Fruit fly (Drosophila melanogaster) whole organism, wandering third instar larva: Measurements from ENCODE around the gene CG7800.

Experiments
- Abd-B ChIP-seq: fragments of >200 bp; optimal IDR thresholded peaks from 2 replicates; lab custom pipeline; 2017; ENCODE audit warnings: missing biosample characterization, missing genetic modification characterization
- CG32264 ChIP-seq: fragments of 200-800 bp; sonication (Bioruptor generic); optimal IDR thresholded peaks from 2 replicates; lab custom pipeline; 2016; ENCODE audit warnings: missing biosample characterization, missing genetic modification characterization
- CG9705 ChIP-seq: fragments of 200-800 bp; sonication (Bioruptor generic); optimal IDR thresholded peaks from 2 replicates; lab custom pipeline; 2018; ENCODE audit warnings: missing biosample characterization, mild to moderate bottlenecking, missing genetic modification characterization
- CrebA ChIP-seq: fragments of 200-800 bp; sonication (Bioruptor generic); optimal IDR thresholded peaks from 2 replicates; lab custom pipeline; 2016; ENCODE audit warnings: missing biosample characterization, mild to moderate bottlenecking, missing genetic modification characterization, borderline replicate concordance
- Dfd ChIP-seq: fragments of >200 bp; optimal IDR thresholded peaks from 2 replicates; lab custom pipeline; 2017; ENCODE audit warnings: missing biosample characterization, missing genetic modification characterization
- Dif ChIP-seq: fragments of 200-275, 200-300 bp; sonication (Bioruptor generic); optimal IDR thresholded peaks from 2 replicates; lab custom pipeline; 2018; ENCODE audit warnings: missing biosample characterization, missing genetic modification characterization; ENCODE audit not compliant: partially characterized antibody
- GATAd ChIP-seq: sonication (Bioruptor generic); optimal IDR thresholded peaks from 2 replicates; lab custom pipeline; 2016; ENCODE audit warnings: missing biosample characterization, missing genetic modification characterization
- Hnf4 ChIP-seq: fragments of 200-800 bp; sonication (Bioruptor generic); optimal IDR thresholded peaks from 2 replicates; lab custom pipeline; 2016; ENCODE audit warnings: missing biosample characterization, mild to moderate bottlenecking, missing genetic modification characterization
- Hr78 ChIP-seq: fragments of >200 bp; optimal IDR thresholded peaks from 2 replicates; lab custom pipeline; 2017; ENCODE audit warnings: missing biosample characterization, missing genetic modification characterization
- Hr83 ChIP-seq: fragments of 200-300 bp; sonication (Bioruptor generic); optimal IDR thresholded peaks from 2 replicates; lab custom pipeline; 2016; ENCODE audit warnings: missing biosample characterization, mild to moderate bottlenecking, missing genetic modification characterization, moderate library complexity; ENCODE audit not compliant: poor library complexity, severe bottlenecking
- Mio ChIP-seq: sonication (Bioruptor generic); optimal IDR thresholded peaks from 2 replicates; lab custom pipeline; 2016; ENCODE audit warnings: missing biosample characterization, missing genetic modification characterization
- Myc ChIP-seq: fragments of >200 bp; optimal IDR thresholded peaks from 2 replicates; lab custom pipeline; 2017
- N ChIP-seq: fragments of >200 bp; optimal IDR thresholded peaks from 2 replicates; lab custom pipeline; 2018; ENCODE audit warnings: missing biosample characterization, missing external identifiers, missing genetic modification characterization
- OdsH ChIP-seq: fragments of 200-800 bp; sonication (Bioruptor generic); optimal IDR thresholded peaks from 2 replicates; lab custom pipeline; 2016; ENCODE audit warnings: missing biosample characterization, mild to moderate bottlenecking, missing genetic modification characterization
- Sp1 ChIP-seq: fragments of 200-800 bp; sonication (Bioruptor generic); optimal IDR thresholded peaks from 3 replicates; lab custom pipeline; 2019; ENCODE audit warnings: missing biosample characterization, mild to moderate bottlenecking, missing genetic modification characterization, moderate library complexity
- Vsx2 ChIP-seq: fragments of 200-300, 225-300 bp; sonication (Bioruptor generic); optimal IDR thresholded peaks from 2 replicates; lab custom pipeline; 2018; ENCODE audit warnings: missing biosample characterization, missing genetic modification characterization; ENCODE audit not compliant: partially characterized antibody
- br ChIP-seq: fragments of 200-800 bp; sonication (Bioruptor generic); optimal IDR thresholded peaks from 2 replicates; lab custom pipeline; 2016; ENCODE audit warnings: missing biosample characterization, missing genetic modification characterization
- brk ChIP-seq: fragments of 200-800 bp; sonication (Bioruptor generic); optimal IDR thresholded peaks from 2 replicates; lab custom pipeline; 2016; ENCODE audit warnings: missing biosample characterization, mild to moderate bottlenecking, missing genetic modification characterization
- dl ChIP-seq, 2 experiments: fragments of 175-275, 200-275 bp in 1 of 2; fragments of 200-275 bp in 1 of 2; sonication (Bioruptor generic); optimal IDR thresholded peaks; lab custom pipeline; 2018; ENCODE audit warnings: mild to moderate bottlenecking in 2 of 2, missing biosample characterization in 2 of 2, missing genetic modification characterization in 2 of 2, moderate library complexity in 2 of 2; ENCODE audit not compliant: partially characterized antibody in 2 of 2, insufficient read depth in 1 of 2
- dmrt93B ChIP-seq: fragments of 200-800 bp; sonication (Bioruptor generic); optimal IDR thresholded peaks from 2 replicates; lab custom pipeline; 2018; ENCODE audit warnings: missing biosample characterization, mild to moderate bottlenecking, missing genetic modification characterization
- dsf ChIP-seq: sonication (Bioruptor generic); optimal IDR thresholded peaks from 2 replicates; lab custom pipeline; 2016; ENCODE audit warnings: missing biosample characterization, missing genetic modification characterization, borderline replicate concordance
- ey ChIP-seq: fragments of 200-800 bp; sonication (Bioruptor generic); optimal IDR thresholded peaks from 2 replicates; lab custom pipeline; 2016; ENCODE audit warnings: missing biosample characterization, missing genetic modification characterization
- foxo ChIP-seq, 2 experiments: fragments of 200-800 bp; sonication (Bioruptor generic); optimal IDR thresholded peaks; 2 replicates in 1 of 2; 3 replicates in 1 of 2; lab custom pipeline; 2016 to 2017; ENCODE audit warnings: missing biosample characterization in 2 of 2, missing genetic modification characterization in 2 of 2
- fru ChIP-seq: fragments of 200-800 bp; sonication (Bioruptor generic); optimal IDR thresholded peaks from 3 replicates; lab custom pipeline; 2016; ENCODE audit warnings: missing biosample characterization, mild to moderate bottlenecking, missing genetic modification characterization
- lola ChIP-seq: fragments of >200 bp; optimal IDR thresholded peaks from 2 replicates; lab custom pipeline; 2017; ENCODE audit warnings: missing biosample characterization, missing genetic modification characterization
- pan ChIP-seq: fragments of >200 bp; optimal IDR thresholded peaks from 2 replicates; lab custom pipeline; 2017
- psq ChIP-seq: fragments of 200-800 bp; sonication (Bioruptor generic); optimal IDR thresholded peaks from 3 replicates; lab custom pipeline; 2017; ENCODE audit warnings: missing biosample characterization, mild to moderate bottlenecking, missing genetic modification characterization, moderate library complexity
- rgr ChIP-seq: fragments of 200-800 bp; sonication (Bioruptor generic); optimal IDR thresholded peaks from 3 replicates; lab custom pipeline; 2016; ENCODE audit warnings: missing biosample characterization, mild to moderate bottlenecking, missing genetic modification characterization
- sage ChIP-seq: fragments of 200-800 bp; sonication (Bioruptor generic); optimal IDR thresholded peaks from 2 replicates; lab custom pipeline; 2016; ENCODE audit warnings: missing biosample characterization, mild to moderate bottlenecking, missing genetic modification characterization
- sv ChIP-seq: fragments of 200-800 bp; sonication (Bioruptor generic); optimal IDR thresholded peaks from 3 replicates; lab custom pipeline; 2016; ENCODE audit warnings: missing biosample characterization, missing genetic modification characterization
- tai ChIP-seq: sonication (Bioruptor generic); optimal IDR thresholded peaks from 2 replicates; lab custom pipeline; 2016; ENCODE audit warnings: missing biosample characterization, missing genetic modification characterization
- usp ChIP-seq: fragments of >200 bp; optimal IDR thresholded peaks from 2 replicates; lab custom pipeline; 2017; ENCODE audit warnings: missing biosample characterization, missing genetic modification characterization
- woc ChIP-seq: sonication (Bioruptor generic); optimal IDR thresholded peaks from 2 replicates; lab custom pipeline; 2016; ENCODE audit warnings: missing biosample characterization, mild to moderate bottlenecking, missing genetic modification characterization

CG7800 gene

DNA sequence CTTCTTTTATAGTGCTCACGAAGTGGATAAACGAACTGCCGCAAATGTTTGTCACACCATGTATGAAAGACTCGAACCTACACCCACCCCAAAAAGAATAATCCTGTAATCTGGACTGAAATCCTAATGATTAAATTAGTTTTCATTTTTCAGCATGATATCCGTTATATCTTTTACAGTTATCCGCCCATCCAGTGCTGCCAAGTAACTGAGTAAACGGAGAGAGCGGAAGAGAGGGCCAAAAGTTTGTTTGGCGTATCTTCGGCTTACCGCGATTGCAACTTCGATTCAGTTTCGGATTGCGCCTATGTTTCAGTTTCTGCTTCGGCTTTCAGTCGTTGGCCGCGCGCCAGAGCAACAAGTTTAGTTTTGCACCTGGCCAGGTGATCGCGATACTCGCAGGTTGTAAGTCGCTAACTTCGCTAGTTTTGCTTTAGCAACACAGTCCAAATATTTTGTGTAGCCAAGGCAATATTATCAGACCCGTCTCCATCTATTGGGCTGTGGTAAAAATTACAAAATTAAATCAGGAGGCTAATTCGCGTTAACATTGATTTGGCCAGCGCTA is 32.5 kb downstream of the CG7800 start, which contains the start of gene mtg:
TSS of gene mtg (plus strand) at position 332 of the 568 bp plus-strand sequence.
- no peak for TF ChIP-seq tai
- no peak for TF ChIP-seq br (GFP tag; lab: Kevin White, UChicago)
- no peak for TF ChIP-seq Mio (GFP tag; lab: Kevin White, UChicago)
- TF ChIP-seq woc (GFP tag; lab: Kevin White, UChicago) = no peak
- TF ChIP-seq psq (GFP tag; lab: Kevin White, UChicago) = no peak
- no peak for TF ChIP-seq Hnf4
- no peak for TF ChIP-seq dsf (GFP tag; lab: Kevin White, UChicago)
- no peak for TF ChIP-seq N (GFP tag; lab: Kevin White, UChicago)
- no peak for TF ChIP-seq CG9705 (GFP tag; lab: Kevin White, UChicago)
- no peak for TF ChIP-seq pan
- TF ChIP-seq Hr78 (GFP tag; lab: Kevin White, UChicago) = no peak
- no peak for TF ChIP-seq CrebA
- no peak for TF ChIP-seq Hr83
- no peak for TF ChIP-seq CG32264 (GFP tag; lab: Kevin White, UChicago)
- no peak for TF ChIP-seq foxo (GFP tag; optimal IDR thresholded peaks at IDR 0.05; lab: Kevin White, UChicago)
- TF ChIP-seq Myc (lab: Kevin White, UChicago) = no peak
- TF ChIP-seq dmrt93B = no peak
- no peak for TF ChIP-seq dl (GFP tag; optimal IDR thresholded peaks at IDR 0.05; lab: Kevin White, UChicago; ENCODE audit: insufficient read depth in 1 of 2, partially characterized antibody in 2 of 2)

DNA sequence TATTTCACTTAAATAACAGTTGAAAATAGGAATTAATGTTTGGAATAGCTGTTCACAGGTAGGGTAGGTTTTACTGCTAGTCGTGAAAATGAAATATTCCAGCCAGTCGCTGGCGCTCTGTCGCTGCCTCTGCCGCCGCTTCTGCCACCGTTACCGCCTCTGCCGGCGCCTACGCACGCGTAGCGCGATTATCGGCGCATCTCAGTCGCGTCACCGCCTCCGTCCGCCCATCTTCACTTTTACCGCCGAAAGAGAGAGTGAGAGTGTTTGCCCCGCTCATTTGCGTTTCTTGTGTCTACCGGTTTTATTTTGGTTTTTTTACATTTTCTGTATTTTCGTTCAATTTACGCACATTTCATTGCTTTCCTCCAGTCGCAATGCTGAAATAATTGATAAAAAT is 33.8 kb downstream of the CG7800 start:
- TF ChIP-seq Dfd (GFP tag; lab: Kevin White, UChicago) = no peak
- TF ChIP-seq ey (GFP tag; lab: Kevin White, UChicago) = no peak
- no peak for TF ChIP-seq sv (GFP tag; lab: Kevin White, UChicago)
- TF ChIP-seq Sp1 (GFP tag; lab: Kevin White, UChicago) = no peak
- no peak for TF ChIP-seq dmrt93B
- no peak for TF ChIP-seq Myc (lab: Kevin White, UChicago)
- no peak for TF ChIP-seq foxo (GFP tag; optimal IDR thresholded peaks at IDR 0.05; lab: Kevin White, UChicago)
- TF ChIP-seq fru (GFP tag; lab: Kevin White, UChicago) = no peak
- TF ChIP-seq CG9705 (GFP tag; lab: Kevin White, UChicago) = no peak
- TF ChIP-seq dsf (GFP tag; lab: Kevin White, UChicago) = no peak
- TF ChIP-seq Hr78 (GFP tag; lab: Kevin White, UChicago) = no peak
- TF ChIP-seq Hr83 = no peak
- no peak for TF ChIP-seq psq (GFP tag; lab: Kevin White, UChicago)
- TF ChIP-seq lola (GFP tag; lab: Kevin White, UChicago) = no peak
- TF ChIP-seq sage (GFP tag; lab: Kevin White, UChicago) = no peak

DNA sequence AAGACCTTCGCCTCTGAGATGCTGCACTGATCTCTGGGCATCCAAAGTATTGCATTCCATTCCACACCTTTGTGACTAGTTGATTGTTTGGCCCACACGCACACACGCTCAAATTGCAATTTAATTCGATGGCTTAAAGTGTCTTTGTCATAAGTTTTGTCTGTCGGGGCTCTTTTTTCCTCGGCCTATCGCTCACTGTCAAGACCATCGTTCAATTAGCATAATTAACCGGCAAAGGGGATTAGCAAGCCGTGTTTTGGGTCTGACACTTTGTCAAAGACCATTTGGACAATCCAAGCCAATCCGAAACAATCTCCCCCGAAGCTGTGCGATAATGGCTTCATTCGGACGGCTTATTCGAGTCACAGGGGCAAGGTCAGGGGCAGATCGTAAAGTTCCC is 36.6 kb downstream of the CG7800 start:
- TF ChIP-seq CG32264 (GFP tag; lab: Kevin White, UChicago) (no peak), Mio (GFP tag; lab: Kevin White, UChicago) (no peak), dmrt93B (no peak), brk (GFP tag; lab: Kevin White, UChicago) (no peak), rgr (GFP tag; lab: Kevin White, UChicago) (no peak), sage (GFP tag; lab: Kevin White, UChicago) (no peak), fru (GFP tag; lab: Kevin White, UChicago) (no peak), usp (GFP tag; lab: Kevin White, UChicago) (no peak), dsf (GFP tag; lab: Kevin White, UChicago) (no peak), lola (GFP tag; lab: Kevin White, UChicago) (no peak), OdsH (no peak), woc (GFP tag; lab: Kevin White, UChicago) (no peak)
- TF ChIP-seq, all 38 proteins: peak for 0

DNA sequence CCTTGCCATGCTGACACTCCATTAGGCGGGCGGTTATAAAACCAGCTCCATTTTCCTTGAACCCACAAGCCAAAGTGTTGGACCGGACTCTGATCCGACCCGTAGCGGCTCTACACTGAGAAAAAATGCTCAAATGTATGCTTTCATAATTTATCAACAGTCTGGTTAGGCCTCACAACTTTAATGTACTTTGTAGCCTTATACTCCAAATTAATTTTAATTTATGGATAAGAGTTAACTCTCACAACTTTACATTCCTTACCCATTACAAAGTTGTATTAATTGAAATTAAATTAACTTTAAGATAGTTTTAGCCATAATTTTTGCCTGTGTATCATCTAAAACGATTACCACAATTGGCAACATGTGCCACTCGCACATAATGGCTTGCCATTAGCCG is 38.3 kb downstream of the CG7800 start:
- TF ChIP-seq GATAd (GFP tag; lab: Kevin White, UChicago) = no peak
- no peak for TF ChIP-seq Vsx2 (GFP tag; lab: Kevin White, UChicago)
- TF ChIP-seq CG9705 (GFP tag; lab: Kevin White, UChicago) = no peak
- no peak for TF ChIP-seq dsf (GFP tag; lab: Kevin White, UChicago)
- TF ChIP-seq Abd-B = no peak
- no peak for TF ChIP-seq Hr78 (GFP tag; lab: Kevin White, UChicago)
- no peak for TF ChIP-seq Dif (GFP tag; lab: Kevin White, UChicago)
- no peak for TF ChIP-seq dl (GFP tag; optimal IDR thresholded peaks at IDR 0.05; lab: Kevin White, UChicago; ENCODE audit: insufficient read depth in 1 of 2, partially characterized antibody in 2 of 2)
- TF ChIP-seq woc (GFP tag; lab: Kevin White, UChicago) = no peak
- no peak for TF ChIP-seq Myc (lab: Kevin White, UChicago)
- no peak for TF ChIP-seq fru (GFP tag; lab: Kevin White, UChicago)
- no peak for TF ChIP-seq br (GFP tag; lab: Kevin White, UChicago)
- no peak for TF ChIP-seq OdsH
- TF ChIP-seq brk (GFP tag; lab: Kevin White, UChicago) = no peak
- TF ChIP-seq CG32264 (GFP tag; lab: Kevin White, UChicago) = no peak
- TF ChIP-seq N (GFP tag; lab: Kevin White, UChicago) = no peak
